Worm (Caenorhabditis elegans): ENCODE results near the gene B0563.9.
"Not testable (repeated sequence)": the region's sequence is repeated elsewhere in the genome, so short reads cannot be mapped to it uniquely, and the experiment has no call there.

Gene B0563.9

DNA sequence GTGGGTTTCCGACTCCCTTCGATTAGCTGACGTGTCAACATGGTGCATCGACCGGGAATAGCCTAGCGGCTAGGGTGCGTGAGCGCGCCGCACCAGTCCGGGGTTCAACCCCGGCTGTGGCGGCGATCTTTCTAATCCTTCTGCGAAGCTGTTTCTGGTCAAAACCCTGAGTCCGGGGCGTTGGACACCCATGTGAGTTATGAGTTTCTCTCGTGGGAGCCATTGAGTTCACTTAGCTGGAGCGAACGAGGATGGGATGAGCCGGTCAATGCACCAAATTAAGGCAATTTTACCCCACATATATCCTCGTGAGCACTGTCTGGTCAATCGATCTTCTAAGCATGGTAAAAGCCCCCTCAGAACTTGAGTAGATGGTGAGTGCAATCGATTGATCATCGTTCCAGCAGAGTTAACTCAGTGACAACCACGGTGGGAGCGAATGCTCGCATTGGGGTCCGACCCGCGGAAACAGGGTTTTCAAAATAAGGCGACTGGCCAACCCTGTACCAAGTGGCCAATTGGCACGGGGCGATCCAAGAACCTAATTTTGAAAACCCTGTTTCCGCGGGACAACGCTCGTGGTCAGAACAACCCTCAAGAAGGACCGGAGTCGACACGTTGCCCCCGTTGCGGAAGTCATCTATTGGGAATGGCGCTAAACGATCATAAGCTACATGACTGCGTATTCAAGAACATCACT is 23.6 kb downstream of the B0563.9 start, which contains the start of gene Y81B9A.1:
TSS of gene Y81B9A.1 (plus strand) at position 650 of the 700 bp plus-strand sequence.
- TF ChIP-seq snpc-4 (tag; optimal IDR thresholded peaks at IDR 0.05) (no peak), ceh-82 (tag; optimal IDR thresholded peaks at IDR 0.05) (no peak), mml-1 (tag; optimal IDR thresholded peaks at IDR 0.05) (no peak), fkh-10 (GFP tag; optimal IDR thresholded peaks at IDR 0.05) (no peak), hmg-11 (tag; optimal IDR thresholded peaks at IDR 0.05) (no peak), unc-39 (tag; optimal IDR thresholded peaks at IDR 0.05) (no peak), nhr-76 (tag; optimal IDR thresholded peaks at IDR 0.05) (no peak), nhr-237 (tag; optimal IDR thresholded peaks at IDR 0.05) (no peak), eor-1 (tag; optimal IDR thresholded peaks at IDR 0.05) (no peak), ztf-11 (tag; optimal IDR thresholded peaks at IDR 0.05) (no peak), unc-62 (GFP tag; optimal IDR thresholded peaks at IDR 0.05) (no peak), egl-27 (tag; optimal IDR thresholded peaks at IDR 0.05) (no peak), nhr-77 (tag; optimal IDR thresholded peaks at IDR 0.05) (no peak), elt-3 (tag; optimal IDR thresholded peaks at IDR 0.05) (no peak), nhr-43 (tag; optimal IDR thresholded peaks at IDR 0.05; ENCODE audit: poor library complexity, severe bottlenecking) (no peak), elt-2 (tag; optimal IDR thresholded peaks at IDR 0.05) (no peak), lin-15B (tag; optimal IDR thresholded peaks at IDR 0.05) (no peak), ceh-9 (tag; optimal IDR thresholded peaks at IDR 0.05) (no peak), egl-5 (tag; optimal IDR thresholded peaks at IDR 0.05) (no peak)

DNA sequence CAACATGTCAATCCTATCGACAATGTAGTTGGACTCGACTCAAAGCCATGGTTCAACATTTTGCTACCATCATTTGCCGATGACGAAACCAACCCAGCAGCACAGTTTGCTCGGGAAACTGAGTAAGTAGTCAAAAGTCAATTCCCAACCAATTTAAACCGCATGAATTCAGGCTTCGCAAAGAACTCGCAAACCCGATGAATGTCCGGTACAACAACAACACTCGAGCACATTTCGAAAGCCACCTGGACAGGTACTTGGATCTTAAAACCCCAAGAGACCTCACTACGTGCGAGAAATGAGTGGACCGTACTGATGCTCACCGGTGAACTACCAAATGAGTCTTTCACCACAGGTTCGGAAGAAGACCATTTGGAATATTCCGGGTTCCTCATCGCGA is 25.7 kb downstream of the B0563.9 start:
- TF ChIP-seq egl-5 (tag; optimal IDR thresholded peaks at IDR 0.05) (no peak), lin-39 (tag; optimal IDR thresholded peaks at IDR 0.05) (no peak), ZK546.5 (tag; optimal IDR thresholded peaks at IDR 0.05) (no peak), nhr-25 (tag; optimal IDR thresholded peaks at IDR 0.05) (no peak), elt-3 (tag; optimal IDR thresholded peaks at IDR 0.05) (no peak), ceh-16 (tag; optimal IDR thresholded peaks at IDR 0.05) (no peak), pqm-1 (tag; optimal IDR thresholded peaks at IDR 0.05) (no peak), nhr-76 (tag; optimal IDR thresholded peaks at IDR 0.05) (no peak), elt-1 (tag; optimal IDR thresholded peaks at IDR 0.05) (no peak), ztf-11 (tag; optimal IDR thresholded peaks at IDR 0.05) (no peak), ztf-4 (tag; optimal IDR thresholded peaks at IDR 0.05) (no peak), fos-1 (tag; optimal IDR thresholded peaks at IDR 0.05) (no peak), nhr-43 (tag; optimal IDR thresholded peaks at IDR 0.05; ENCODE audit: poor library complexity, severe bottlenecking) (no peak), nfya-1 (tag; optimal IDR thresholded peaks at IDR 0.05; ENCODE audit: insufficient read depth) (no peak), mdl-1 (tag; optimal IDR thresholded peaks at IDR 0.05) (no peak), ceh-9 (tag; optimal IDR thresholded peaks at IDR 0.05) (no peak), nhr-67 (tag; optimal IDR thresholded peaks at IDR 0.05) (no peak)

DNA sequence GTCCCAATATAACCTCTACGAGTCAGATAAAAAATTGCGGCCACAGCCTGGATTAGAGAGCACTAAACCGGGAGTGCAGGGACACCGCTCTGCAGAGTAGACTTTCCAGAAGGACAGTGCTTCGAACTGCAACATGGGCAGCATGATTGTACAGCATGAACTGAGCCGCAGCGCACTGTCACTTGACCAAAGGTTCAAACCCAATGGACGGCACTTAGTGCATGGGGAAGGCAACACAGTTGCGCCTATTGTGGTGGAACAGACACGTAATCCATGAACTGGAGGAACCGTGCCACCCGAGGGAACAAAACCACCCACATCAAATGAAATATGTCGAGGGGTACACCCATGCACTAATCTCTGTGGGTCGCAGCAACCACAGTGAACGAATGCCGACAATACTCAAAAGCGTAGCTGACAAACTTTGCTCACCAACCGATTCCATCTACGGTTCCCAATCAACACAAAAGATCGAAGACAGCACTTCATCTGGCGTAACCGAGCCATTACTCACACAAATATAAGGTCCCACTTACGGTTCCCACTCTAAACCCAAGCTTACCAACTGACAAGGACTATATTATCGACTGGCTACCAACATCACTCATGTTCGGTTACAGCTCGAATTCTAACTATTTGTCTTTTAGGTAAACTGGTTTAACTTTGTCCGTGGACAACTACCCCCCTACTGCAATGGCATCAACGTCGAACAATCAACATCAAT is 27.2 kb downstream of the B0563.9 start:
- TF ChIP-seq ama-1 (optimal IDR thresholded peaks at IDR 0.05), result no peak
- no peak for TF ChIP-seq pqm-1 (tag; optimal IDR thresholded peaks at IDR 0.05)
- no peak for TF ChIP-seq lin-15B (tag; optimal IDR thresholded peaks at IDR 0.05)
- no peak for TF ChIP-seq nhr-25 (tag; optimal IDR thresholded peaks at IDR 0.05)
- TF ChIP-seq hmg-11 (tag; optimal IDR thresholded peaks at IDR 0.05), result no peak
- TF ChIP-seq unc-62 (GFP tag; optimal IDR thresholded peaks at IDR 0.05), result no peak
- TF ChIP-seq ztf-4 (tag; optimal IDR thresholded peaks at IDR 0.05), result no peak
- TF ChIP-seq nhr-43 (tag; optimal IDR thresholded peaks at IDR 0.05; ENCODE audit: poor library complexity, severe bottlenecking), result no peak
- no peak for TF ChIP-seq elt-3 (tag; optimal IDR thresholded peaks at IDR 0.05)
- TF ChIP-seq elt-2 (tag; optimal IDR thresholded peaks at IDR 0.05), result no peak
- no peak for TF ChIP-seq ceh-82 (tag; optimal IDR thresholded peaks at IDR 0.05)
- TF ChIP-seq fkh-2 (tag; optimal IDR thresholded peaks at IDR 0.05), result no peak
- TF ChIP-seq mdl-1 (tag; optimal IDR thresholded peaks at IDR 0.05), result no peak
- no peak for TF ChIP-seq nhr-237 (tag; optimal IDR thresholded peaks at IDR 0.05)
- no peak for TF ChIP-seq lin-39 (tag; optimal IDR thresholded peaks at IDR 0.05)
- TF ChIP-seq snpc-4 (tag; optimal IDR thresholded peaks at IDR 0.05), result no peak
- no peak for TF ChIP-seq unc-39 (tag; optimal IDR thresholded peaks at IDR 0.05)
- TF ChIP-seq nhr-77 (tag; optimal IDR thresholded peaks at IDR 0.05), result no peak

DNA sequence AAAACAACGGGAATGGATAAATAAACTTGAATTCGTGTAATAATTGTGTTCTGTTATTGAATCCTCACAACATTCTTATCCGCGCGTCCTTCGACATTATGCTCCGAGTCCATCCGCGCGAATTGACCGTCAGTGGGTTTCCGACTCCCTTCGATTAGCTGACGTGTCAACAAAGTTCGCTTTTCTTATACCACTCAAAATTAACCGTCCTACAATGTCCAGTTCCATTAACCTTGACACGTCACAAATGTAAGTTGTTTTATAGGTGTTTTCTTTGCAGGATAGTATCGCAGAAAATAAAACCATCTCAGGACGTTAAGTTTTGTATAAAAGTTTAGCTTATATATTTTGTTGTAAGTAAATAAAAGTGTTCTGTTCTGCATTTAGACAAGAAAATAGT is 35.1 kb downstream of the B0563.9 start, which contains the start of gene crb-3:
TSS of gene crb-3 (plus strand) at position 301 of the 400 bp plus-strand sequence.
- not testable (repeated sequence) for TF ChIP-seq ZK546.5 (tag; optimal IDR thresholded peaks at IDR 0.05); unc-62 (GFP tag; optimal IDR thresholded peaks at IDR 0.05); nhr-76 (tag; optimal IDR thresholded peaks at IDR 0.05)
